Worm (Caenorhabditis elegans) whole organism, L2 larva: ENCODE data around the gene C17C3.11.

Source experiments
- Y55F3AM.14 ChIP-seq: fragments of 200-800 bp; sonication (Bioruptor generic); optimal IDR thresholded peaks from 2 replicates; lab custom pipeline; 2018; ENCODE audit warnings: mild to moderate bottlenecking, missing genetic modification characterization, missing compliant biosample characterization
- aly-2 ChIP-seq: fragments of 150-350 bp; optimal IDR thresholded peaks from 2 replicates; lab custom pipeline; 2014; ENCODE audit warnings: missing biosample characterization, missing genetic modification characterization
- nhr-237 ChIP-seq: fragments of 150-350 bp; optimal IDR thresholded peaks from 2 replicates; lab custom pipeline; 2014; ENCODE audit warnings: missing biosample characterization, missing genetic modification characterization

- TF ChIP-seq nhr-237 (tag; lab: Kevin White, UChicago) (no peak), Y55F3AM.14 (GFP tag; lab: Kevin White, UChicago) (no peak), aly-2 (tag; lab: Kevin White, UChicago) (no peak)
These were observed 40.1 kb upstream of the C17C3.11 start for ce11 chrII:5497541-5497940.
